Worm (Caenorhabditis elegans) whole organism, young adult: ENCODE data around the gene T28F3.8.

Experiments used
- B0019.2 ChIP-seq: fragments of 200-800 bp; sonication (Bioruptor generic); conservative IDR thresholded peaks from 2 replicates; pipeline ENCODE4 v1.3.6; 2022; ENCODE audit warnings: missing genetic modification reagents, missing genetic modification characterization, missing compliant biosample characterization
- B0336.3 ChIP-seq: fragments of 200-800 bp; sonication (Bioruptor generic); IDR thresholded peaks from 2 replicates; pipeline ENCODE4 v1.3.6; 2022; ENCODE audit warnings: missing genetic modification characterization, missing compliant biosample characterization
- D2030.7 ChIP-seq: fragments of 200-800 bp; sonication (Bioruptor generic); IDR thresholded peaks from 2 replicates; pipeline ENCODE4 v1.3.6; 2022; ENCODE audit warnings: missing genetic modification reagents, missing genetic modification characterization, missing compliant biosample characterization
- F22D6.2 ChIP-seq: sonication (generic microtip); optimal IDR thresholded peaks from 2 replicates; lab custom pipeline; 2016; ENCODE audit warnings: mild to moderate bottlenecking, missing genetic modification characterization, missing compliant biosample characterization
- F37B4.10 ChIP-seq: fragments of 200-800 bp; sonication (Bioruptor generic); IDR thresholded peaks from 2 replicates; pipeline ENCODE4 v1.3.6; 2022; ENCODE audit warnings: missing genetic modification characterization, missing compliant biosample characterization
- Y53F4B.3 ChIP-seq: fragments of 200-800 bp; sonication (Bioruptor generic); IDR thresholded peaks from 2 replicates; pipeline ENCODE4 v1.3.6; 2022; ENCODE audit warnings: missing genetic modification reagents, missing genetic modification characterization, missing compliant biosample characterization
- Y53G8AR.9 ChIP-seq: fragments of 200-800 bp; sonication (Bioruptor generic); conservative IDR thresholded peaks from 2 replicates; pipeline ENCODE4 v1.3.6; 2022; ENCODE audit warnings: missing genetic modification reagents, missing genetic modification characterization, missing compliant biosample characterization
- Y56A3A.18 ChIP-seq: fragments of 200-800 bp; sonication (Bioruptor generic); IDR thresholded peaks from 2 replicates; pipeline ENCODE4 v1.3.6; 2022; ENCODE audit warnings: missing genetic modification reagents, missing genetic modification characterization, missing compliant biosample characterization
- Y95B8A.8 ChIP-seq: fragments of 200-800 bp; sonication (Bioruptor generic); IDR thresholded peaks from 2 replicates; pipeline ENCODE4 v1.3.6; 2022; ENCODE audit warnings: missing genetic modification reagents, missing genetic modification characterization, missing compliant biosample characterization
- ZK185.1 ChIP-seq: sonication (generic microtip); optimal IDR thresholded peaks from 2 replicates; lab custom pipeline; 2016; ENCODE audit warnings: mild to moderate bottlenecking, missing genetic modification characterization, missing compliant biosample characterization; ENCODE audit not compliant: poor library complexity, severe bottlenecking
- ama-1 ChIP-seq, 3 experiments: fragments of 150-350 bp in 1 of 3; sonication (generic microtip) in 2 of 3; optimal IDR thresholded peaks; 2 replicates each; lab custom pipeline; 2014 to 2018; ENCODE audit warnings: missing biosample characterization in 2 of 3, missing genetic modification characterization in 2 of 3, missing genetic modification reagents in 2 of 3
- aptf-2 ChIP-seq: fragments of 200-800 bp; sonication (Bioruptor generic); conservative IDR thresholded peaks from 2 replicates; pipeline ENCODE4 v1.3.6; 2022; ENCODE audit warnings: missing genetic modification reagents, missing genetic modification characterization, missing compliant biosample characterization
- aptf-3 ChIP-seq: fragments of 200-800 bp; sonication (Bioruptor generic); IDR thresholded peaks from 2 replicates; pipeline ENCODE4 v1.3.6; 2022; ENCODE audit warnings: missing genetic modification characterization, missing compliant biosample characterization
- attf-6 ChIP-seq: fragments of 200-800 bp; sonication (Bioruptor generic); IDR thresholded peaks from 2 replicates; pipeline ENCODE4 v1.3.6; 2022; ENCODE audit warnings: missing genetic modification reagents, missing genetic modification characterization, missing compliant biosample characterization
- bed-1 ChIP-seq: fragments of 200-800 bp; sonication (Bioruptor generic); IDR thresholded peaks from 2 replicates; pipeline ENCODE4 v1.3.6; 2022; ENCODE audit warnings: missing genetic modification reagents, missing genetic modification characterization, missing compliant biosample characterization
- ceh-91 ChIP-seq: fragments of 200-800 bp; sonication (Bioruptor generic); IDR thresholded peaks from 2 replicates; pipeline ENCODE4 v1.3.6; 2022; ENCODE audit warnings: missing genetic modification reagents, missing genetic modification characterization, missing compliant biosample characterization
- dpl-1 ChIP-seq: fragments of 150-350 bp; optimal IDR thresholded peaks from 2 replicates; lab custom pipeline; 2014; ENCODE audit warnings: missing biosample characterization, missing genetic modification reagents, missing genetic modification characterization
- efl-1 ChIP-seq: fragments of 150-350 bp; optimal IDR thresholded peaks from 2 replicates; lab custom pipeline; 2014; ENCODE audit warnings: missing biosample characterization, missing genetic modification reagents, missing genetic modification characterization
- egl-18 ChIP-seq: fragments of 200-800 bp; sonication (Bioruptor generic); IDR thresholded peaks from 2 replicates; pipeline ENCODE4 v1.3.6; 2022; ENCODE audit warnings: missing genetic modification reagents, missing genetic modification characterization, missing compliant biosample characterization
- fkh-3 ChIP-seq: sonication (generic microtip); optimal IDR thresholded peaks from 2 replicates; lab custom pipeline; 2016; ENCODE audit warnings: mild to moderate bottlenecking, missing genetic modification characterization, missing compliant biosample characterization
- hlh-26 ChIP-seq: fragments of 200-800 bp; sonication (Bioruptor generic); conservative IDR thresholded peaks from 2 replicates; pipeline ENCODE4 v1.3.6; 2022; ENCODE audit warnings: missing genetic modification reagents, missing genetic modification characterization, missing compliant biosample characterization
- hmg-20 ChIP-seq: fragments of 200-800 bp; sonication (Bioruptor generic); IDR thresholded peaks from 2 replicates; pipeline ENCODE4 v1.3.6; 2022; ENCODE audit warnings: missing genetic modification reagents, missing genetic modification characterization, missing compliant biosample characterization
- lag-1 ChIP-seq: fragments of 200-800 bp; sonication (Bioruptor generic); IDR thresholded peaks from 2 replicates; pipeline ENCODE4 v1.3.6; 2022; ENCODE audit warnings: missing genetic modification reagents, missing genetic modification characterization, missing compliant biosample characterization
- lin-26 ChIP-seq: fragments of 200-800 bp; sonication (Bioruptor generic); IDR thresholded peaks from 2 replicates; pipeline ENCODE4 v1.3.6; 2022; ENCODE audit warnings: missing genetic modification reagents, missing genetic modification characterization, missing compliant biosample characterization
- lin-40 ChIP-seq: sonication (generic microtip); optimal IDR thresholded peaks from 2 replicates; lab custom pipeline; 2016; ENCODE audit warnings: missing genetic modification characterization, mild to moderate bottlenecking, missing compliant biosample characterization, missing genotype, missing genetic modification reagents
- lin-54 ChIP-seq: fragments of 200-800 bp; sonication (Bioruptor generic); optimal IDR thresholded peaks from 2 replicates; lab custom pipeline; 2018; ENCODE audit warnings: mild to moderate bottlenecking, missing genetic modification characterization, missing compliant biosample characterization
- lsl-1 ChIP-seq: fragments of 200-800 bp; sonication (Bioruptor generic); optimal IDR thresholded peaks from 2 replicates; lab custom pipeline; 2018; ENCODE audit warnings: mild to moderate bottlenecking, missing genetic modification characterization, moderate library complexity, missing compliant biosample characterization
- madf-3 ChIP-seq: fragments of 200-800 bp; sonication (Bioruptor generic); IDR thresholded peaks from 2 replicates; pipeline ENCODE4 v1.3.6; 2022; ENCODE audit warnings: missing genetic modification reagents, missing genetic modification characterization, missing compliant biosample characterization
- madf-6 ChIP-seq: fragments of 200-800 bp; sonication (Bioruptor generic); IDR thresholded peaks from 2 replicates; pipeline ENCODE4 v1.3.6; 2022; ENCODE audit warnings: missing genetic modification reagents, missing genetic modification characterization, missing compliant biosample characterization
- madf-8 ChIP-seq: fragments of 200-800 bp; sonication (Bioruptor generic); conservative IDR thresholded peaks from 2 replicates; pipeline ENCODE4 v1.3.6; 2022; ENCODE audit warnings: missing genetic modification reagents, missing genetic modification characterization, missing compliant biosample characterization
- mcd-1 ChIP-seq: fragments of 200-800 bp; sonication (Bioruptor generic); IDR thresholded peaks from 2 replicates; pipeline ENCODE4 v1.3.6; 2022; ENCODE audit warnings: missing genetic modification reagents, missing genetic modification characterization, missing compliant biosample characterization
- nfya-1 ChIP-seq: sonication (generic microtip); optimal IDR thresholded peaks from 2 replicates; lab custom pipeline; 2017; ENCODE audit warnings: antibody characterized with exemption, missing compliant biosample characterization, missing genetic modification characterization, borderline replicate concordance; ENCODE audit not compliant: insufficient read depth
- nhr-120 ChIP-seq: fragments of 200-800 bp; sonication (Bioruptor generic); IDR thresholded peaks from 2 replicates; pipeline ENCODE4 v1.3.6; 2022; ENCODE audit warnings: missing genetic modification characterization, missing compliant biosample characterization
- nhr-179 ChIP-seq: sonication (generic microtip); optimal IDR thresholded peaks from 2 replicates; lab custom pipeline; 2016; ENCODE audit warnings: mild to moderate bottlenecking, missing genetic modification characterization, missing compliant biosample characterization
- nhr-80 ChIP-seq: sonication (generic microtip); optimal IDR thresholded peaks from 2 replicates; lab custom pipeline; 2016; ENCODE audit warnings: missing genetic modification characterization, missing compliant biosample characterization
- rcor-1 ChIP-seq: fragments of 200-800 bp; sonication (Bioruptor generic); IDR thresholded peaks from 2 replicates; pipeline ENCODE4 v1.3.6; 2022; ENCODE audit warnings: missing genetic modification reagents, missing genetic modification characterization, missing compliant biosample characterization
- rec-8 ChIP-seq, 2 experiments: sonication (generic microtip); optimal IDR thresholded peaks; 2 replicates each; lab custom pipeline; 2016; ENCODE audit warnings: mild to moderate bottlenecking in 2 of 2, missing genetic modification characterization in 2 of 2, missing genetic modification reagents in 2 of 2, missing genotype in 2 of 2, missing biosample characterization in 1 of 2, missing compliant biosample characterization in 1 of 2, moderate library complexity in 1 of 2
- repo-1 ChIP-seq: sonication (generic microtip); optimal IDR thresholded peaks from 2 replicates; lab custom pipeline; 2017; ENCODE audit warnings: mild to moderate bottlenecking, missing genetic modification characterization, missing compliant biosample characterization
- snpc-1.1 ChIP-seq: sonication (generic microtip); optimal IDR thresholded peaks from 2 replicates; lab custom pipeline; 2017; ENCODE audit warnings: missing genetic modification characterization, mild to moderate bottlenecking, missing compliant biosample characterization, antibody characterized with exemption, moderate library complexity, missing genotype, missing genetic modification reagents; ENCODE audit not compliant: insufficient read depth
- snpc-3.4 ChIP-seq: sonication (generic microtip); optimal IDR thresholded peaks from 2 replicates; lab custom pipeline; 2017; ENCODE audit warnings: missing genetic modification characterization, mild to moderate bottlenecking, missing compliant biosample characterization, antibody characterized with exemption, moderate library complexity, missing genotype, missing genetic modification reagents
- snpc-4 ChIP-seq, 5 experiments: fragments of 150-350 bp in 1 of 5; sonication (generic microtip) in 4 of 5; optimal IDR thresholded peaks; 2 replicates each; lab custom pipeline; 2014 to 2018; ENCODE audit warnings: missing genetic modification characterization in 5 of 5, missing biosample characterization in 3 of 5, antibody characterized with exemption in 2 of 5, mild to moderate bottlenecking in 2 of 5, missing compliant biosample characterization in 2 of 5, missing genotype in 2 of 5, moderate library complexity in 2 of 5, missing genetic modification reagents in 1 of 5
- tbx-9 ChIP-seq: sonication (generic microtip); optimal IDR thresholded peaks from 2 replicates; lab custom pipeline; 2016; ENCODE audit warnings: borderline replicate concordance, missing genetic modification characterization, inconsistent platforms, missing compliant biosample characterization
- tlf-1 ChIP-seq: fragments of 200-800 bp; sonication (Bioruptor generic); optimal IDR thresholded peaks from 2 replicates; lab custom pipeline; 2018; ENCODE audit warnings: mild to moderate bottlenecking, missing genetic modification characterization, missing compliant biosample characterization
- unc-130 ChIP-seq: sonication (generic microtip); optimal IDR thresholded peaks from 2 replicates; lab custom pipeline; 2016; ENCODE audit warnings: missing genetic modification reagents, missing genetic modification characterization, missing compliant biosample characterization
- ztf-22 ChIP-seq: fragments of 200-800 bp; sonication (Bioruptor generic); optimal IDR thresholded peaks from 2 replicates; lab custom pipeline; 2018; ENCODE audit warnings: mild to moderate bottlenecking, missing genetic modification characterization, moderate library complexity, missing compliant biosample characterization
- ztf-26 ChIP-seq: sonication (generic microtip); optimal IDR thresholded peaks from 2 replicates; lab custom pipeline; 2017; ENCODE audit warnings: missing genetic modification characterization, missing compliant biosample characterization
- ztf-3 ChIP-seq: fragments of 200-800 bp; sonication (Bioruptor generic); optimal IDR thresholded peaks from 2 replicates; lab custom pipeline; 2018; ENCODE audit warnings: mild to moderate bottlenecking, missing genetic modification characterization, missing compliant biosample characterization

The T28F3.8 gene

DNA sequence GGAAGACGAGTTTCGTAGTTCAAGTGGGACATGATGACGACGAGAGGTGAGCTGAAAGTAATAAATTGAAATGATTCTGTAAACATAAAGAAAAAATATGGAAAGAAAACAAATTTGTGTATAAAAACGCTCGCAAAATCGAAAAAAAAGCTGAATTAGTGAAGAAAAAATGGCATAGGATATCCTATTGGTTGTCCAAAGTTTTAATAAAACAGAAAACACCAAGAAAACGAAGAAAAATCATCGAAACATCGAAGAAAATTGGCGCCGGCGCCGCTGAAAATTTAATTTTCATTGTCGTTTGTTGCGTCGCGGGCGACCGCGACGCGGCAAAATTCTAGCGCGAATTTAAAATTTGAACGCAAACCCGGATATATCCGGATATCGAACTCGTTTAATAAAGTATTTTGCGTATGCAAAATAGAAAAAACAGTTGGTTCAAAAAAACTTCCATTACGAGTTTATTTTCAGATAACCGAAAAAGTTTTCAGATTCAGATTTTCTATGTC lies 33.5 kb downstream of the T28F3.8 start, which contains the start of gene gln-5 (continued):
- TF ChIP-seq F22D6.2 (tag; lab: Kevin White, UChicago) (no peak), B0336.3 (GFP tag; lab: Robert Waterston, UW) (peak; percentile 37; the same call in 1 of the 2 replicates), Y56A3A.18 (GFP tag; lab: Robert Waterston, UW) (no peak), aptf-2 (GFP tag; lab: Robert Waterston, UW) (no peak), lin-54 (GFP tag; lab: Kevin White, UChicago) (peak; percentile 79), madf-8 (GFP tag; lab: Robert Waterston, UW) (peak; percentile 95), Y53F4B.3 (GFP tag; lab: Robert Waterston, UW) (no peak), ztf-22 (no peak), lsl-1 (peak; percentile 71), nhr-80 (tag; lab: Kevin White, UChicago) (no peak), hmg-20 (no peak), mcd-1 (GFP tag; lab: Robert Waterston, UW) (peak; percentile 37; the same call in 1 of the 2 replicates), ZK185.1 (tag; lab: Kevin White, UChicago) (no peak), lag-1 (GFP tag; lab: Robert Waterston, UW) (no peak), F37B4.10 (GFP tag; lab: Robert Waterston, UW) (no peak), madf-6 (GFP tag; lab: Robert Waterston, UW) (peak; percentile 98), rec-8 (tag; optimal IDR thresholded peaks at IDR 0.05; lab: Kevin White, UChicago) (no peak), tbx-9 (tag; lab: Kevin White, UChicago) (no peak), snpc-1.1 (tag; lab: Kevin White, UChicago) (no peak), efl-1 (GFP tag; lab: Kevin White, UChicago) (peak; percentile 97), dpl-1 (peak; percentile 90), ama-1 (optimal IDR thresholded peaks at IDR 0.05; lab: Kevin White, UChicago) (no peak), ama-1 (GFP tag; optimal IDR thresholded peaks at IDR 0.05; lab: Kevin White, UChicago) (no peak), snpc-3.4 (tag; lab: Kevin White, UChicago) (peak; percentile 82), nhr-120 (no peak), lin-40 (tag; lab: Kevin White, UChicago) (no peak), Y53G8AR.9 (GFP tag; lab: Robert Waterston, UW) (no peak), tlf-1 (peak; percentile 90), rcor-1 (GFP tag; lab: Robert Waterston, UW) (peak; percentile 77), madf-3 (peak; percentile 96), snpc-4 (GFP tag; optimal IDR thresholded peaks at IDR 0.05; lab: Kevin White, UChicago) (peak; percentile 35), snpc-4 (tag; optimal IDR thresholded peaks at IDR 0.05; lab: Kevin White, UChicago) (peak in 3 of 4 experiments; percentile 16 to 76 (median 71)), lin-26 (GFP tag; lab: Robert Waterston, UW) (no peak), ztf-26 (tag; lab: Kevin White, UChicago) (no peak), D2030.7 (peak; percentile 97), hlh-26 (no peak), bed-1 (no peak), B0019.2 (peak; percentile 66), nhr-179 (tag; lab: Kevin White, UChicago) (no peak), repo-1 (tag; lab: Kevin White, UChicago) (no peak), fkh-3 (tag; lab: Kevin White, UChicago) (no peak), Y95B8A.8 (GFP tag; lab: Robert Waterston, UW) (0 out of 2 replicates have a peak, but pooled peaks have one; percentile 66), ztf-3 (GFP tag; lab: Kevin White, UChicago) (no peak), unc-130 (GFP tag; lab: Kevin White, UChicago) (no peak), ceh-91 (GFP tag; lab: Robert Waterston, UW) (peak; percentile 94), aptf-3 (GFP tag; lab: Robert Waterston, UW) (no peak), attf-6 (GFP tag; lab: Robert Waterston, UW) (peak; percentile 88), nfya-1 (tag; lab: Kevin White, UChicago) (no peak), egl-18 (GFP tag; lab: Robert Waterston, UW) (no peak)
